Worm (Caenorhabditis elegans) whole organism, early embryonic: ENCODE data around the gene R08C7.5.
A peak's percentile ranks its signal among the peaks of the same experiment; 100 is the strongest.

ENCODE experiments used
- B0310.2 ChIP-seq: sonication (generic microtip); optimal IDR thresholded peaks from 2 replicates; lab custom pipeline; 2016; ENCODE audit warnings: mild to moderate bottlenecking, missing genetic modification characterization, missing compliant biosample characterization
- F13C5.2 ChIP-seq: sonication (generic microtip); optimal IDR thresholded peaks from 2 replicates; lab custom pipeline; 2017; ENCODE audit warnings: mild to moderate bottlenecking, missing genetic modification characterization, inconsistent platforms, missing compliant biosample characterization
- aly-1 ChIP-seq: sonication (generic microtip); optimal IDR thresholded peaks from 2 replicates; lab custom pipeline; 2016; ENCODE audit warnings: missing genetic modification characterization, missing compliant biosample characterization
- ama-1 ChIP-seq: fragments of 150-350 bp; optimal IDR thresholded peaks from 2 replicates; lab custom pipeline; 2014
- ceh-13 ChIP-seq: fragments of 200-800 bp; sonication (Bioruptor generic); optimal IDR thresholded peaks from 2 replicates; lab custom pipeline; 2018; ENCODE audit warnings: mild to moderate bottlenecking, missing genetic modification characterization, missing compliant biosample characterization
- ceh-36 ChIP-seq: sonication (generic microtip); optimal IDR thresholded peaks from 2 replicates; lab custom pipeline; 2016; ENCODE audit warnings: missing genetic modification characterization, inconsistent platforms, missing compliant biosample characterization
- ets-7 ChIP-seq: sonication (generic microtip); optimal IDR thresholded peaks from 2 replicates; lab custom pipeline; 2016; ENCODE audit warnings: missing genotype, missing genetic modification characterization, missing compliant biosample characterization
- flt-1 ChIP-seq: fragments of 200-800 bp; sonication (Bioruptor generic); IDR thresholded peaks from 2 replicates; pipeline ENCODE4 v1.3.6; 2022; ENCODE audit warnings: missing genetic modification characterization, missing compliant biosample characterization
- hmbx-1 ChIP-seq: sonication (generic microtip); optimal IDR thresholded peaks from 2 replicates; lab custom pipeline; 2016; ENCODE audit warnings: mild to moderate bottlenecking, missing genetic modification characterization, missing compliant biosample characterization
- hmg-4 ChIP-seq: fragments of 200-800 bp; sonication (Bioruptor generic); optimal IDR thresholded peaks from 2 replicates; lab custom pipeline; 2018; ENCODE audit warnings: mild to moderate bottlenecking, missing genetic modification characterization, missing compliant biosample characterization
- hnd-1 ChIP-seq: sonication (generic microtip); optimal IDR thresholded peaks from 2 replicates; lab custom pipeline; 2016; ENCODE audit warnings: missing genetic modification characterization, missing compliant biosample characterization
- pes-1 ChIP-seq: fragments of 200-800 bp; sonication (Bioruptor generic); IDR thresholded peaks from 2 replicates; pipeline ENCODE4 v1.3.6; 2022; ENCODE audit warnings: missing genetic modification reagents, missing genetic modification characterization, missing compliant biosample characterization
- scrt-1 ChIP-seq: fragments of 200-800 bp; sonication (Bioruptor generic); IDR thresholded peaks from 2 replicates; pipeline ENCODE4 v1.3.6; 2022; ENCODE audit warnings: missing genetic modification characterization, missing compliant biosample characterization
- sea-1 ChIP-seq: fragments of 200-800 bp; sonication (Bioruptor generic); conservative IDR thresholded peaks from 2 replicates; pipeline ENCODE4 v1.3.6; 2022; ENCODE audit warnings: missing genetic modification characterization, missing compliant biosample characterization
- tbx-11 ChIP-seq: fragments of 200-800 bp; sonication (Bioruptor generic); IDR thresholded peaks from 2 replicates; pipeline ENCODE4 v1.3.6; 2022; ENCODE audit warnings: missing genetic modification characterization, missing compliant biosample characterization
- tbx-37 ChIP-seq: fragments of 200-800 bp; sonication (Bioruptor generic); conservative IDR thresholded peaks from 2 replicates; pipeline ENCODE4 v1.3.6; 2022; ENCODE audit warnings: missing genetic modification reagents, missing genetic modification characterization, missing compliant biosample characterization
- tra-4 ChIP-seq: sonication (generic microtip); optimal IDR thresholded peaks from 2 replicates; lab custom pipeline; 2017; ENCODE audit warnings: missing genetic modification characterization, missing compliant biosample characterization

R08C7.5 gene

DNA sequence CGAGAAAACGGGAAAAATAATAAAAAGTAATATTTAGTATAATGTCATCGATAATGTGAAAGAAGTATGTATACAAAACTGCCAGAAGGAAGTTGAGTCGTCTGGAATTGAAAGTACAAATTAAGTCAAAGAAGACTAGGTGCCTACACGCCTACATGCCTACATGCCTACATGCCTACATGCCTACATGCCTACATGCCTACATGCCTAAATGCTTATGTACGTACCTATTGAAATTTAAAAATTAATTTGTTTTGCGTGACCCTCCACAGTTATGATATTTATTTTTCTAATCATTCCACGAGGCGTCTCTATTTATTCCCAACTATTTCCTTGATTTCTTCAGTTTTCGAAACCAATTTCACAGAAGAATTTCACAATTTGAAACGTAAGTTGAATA, at the start of gene R08C7.5, which contains the start of gene str-185:
R08C7.5 (plus strand) TSS at position 329 of the 400 bp plus-strand sequence.
str-185 (minus strand) TSS at position 101 of the 400 bp plus-strand sequence.
- TF ChIP-seq pes-1 (GFP tag; lab: Robert Waterston, UW) (no peak), tbx-37 (GFP tag; lab: Robert Waterston, UW) (no peak), ets-7 (tag; lab: Kevin White, UChicago) (no peak), hmg-4 (GFP tag; lab: Kevin White, UChicago) (no peak), aly-1 (tag; lab: Kevin White, UChicago) (no peak), tra-4 (tag; lab: Kevin White, UChicago) (no peak), sea-1 (GFP tag; lab: Robert Waterston, UW) (no peak), F13C5.2 (no peak), ama-1 (lab: Kevin White, UChicago) (no peak), ceh-36 (tag; lab: Kevin White, UChicago) (no peak), tbx-11 (GFP tag; lab: Robert Waterston, UW) (no peak), hnd-1 (tag; lab: Kevin White, UChicago) (no peak), B0310.2 (tag; lab: Kevin White, UChicago) (no peak), flt-1 (GFP tag; lab: Robert Waterston, UW) (no peak), ceh-13 (no peak), scrt-1 (GFP tag; lab: Robert Waterston, UW) (no peak), hmbx-1 (tag; lab: Kevin White, UChicago) (no peak)

DNA sequence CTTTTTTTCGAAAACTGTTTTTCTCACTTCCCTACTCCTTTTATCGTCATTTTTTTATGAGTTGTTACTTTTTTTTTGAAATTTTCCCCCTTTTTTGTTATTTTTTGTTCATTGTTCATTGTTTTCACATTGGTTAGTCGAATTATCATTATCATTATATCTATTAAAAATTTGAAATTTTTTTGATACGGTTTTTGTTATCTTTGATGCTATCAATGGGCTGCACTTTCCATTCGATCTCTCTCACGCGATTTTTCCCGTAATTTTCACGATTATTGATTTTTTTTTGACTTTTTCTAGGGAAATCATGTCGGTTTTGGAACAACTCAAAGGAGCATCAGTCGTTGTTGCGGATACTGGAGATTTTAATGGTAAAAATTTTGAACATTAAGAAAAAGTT, 43.7 kb upstream of the R08C7.5 start, which contains the start of gene tald-1:
tald-1 (plus strand) TSS at position 301 of the 400 bp plus-strand sequence.
- TF ChIP-seq tbx-37 (GFP tag; lab: Robert Waterston, UW) (no peak), tbx-11 (GFP tag; lab: Robert Waterston, UW) (no peak), pes-1 (GFP tag; lab: Robert Waterston, UW) (no peak), ceh-36 (tag; lab: Kevin White, UChicago) (no peak), aly-1 (tag; lab: Kevin White, UChicago) (no peak)

DNA sequence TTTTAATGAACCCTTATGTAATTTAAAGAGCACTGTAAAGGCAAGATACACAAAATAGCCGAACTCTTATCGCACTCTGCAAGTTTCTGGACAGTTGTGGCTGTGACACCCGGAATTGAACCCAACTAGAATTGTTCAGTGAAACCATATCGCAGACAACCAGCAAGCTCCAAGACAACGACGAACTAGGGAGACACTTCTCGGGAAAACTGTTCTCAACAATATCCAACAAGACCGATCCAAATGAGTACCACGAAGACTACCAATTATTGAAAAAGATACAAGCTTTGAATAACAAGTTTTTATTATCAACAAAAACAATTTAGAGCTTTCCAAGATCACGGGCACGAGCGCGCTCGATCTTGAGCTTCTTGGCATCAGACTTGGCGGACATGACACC, 41.2 kb upstream of the R08C7.5 start:
- TF ChIP-seq ama-1 (lab: Kevin White, UChicago), result peak; percentile 2

DNA sequence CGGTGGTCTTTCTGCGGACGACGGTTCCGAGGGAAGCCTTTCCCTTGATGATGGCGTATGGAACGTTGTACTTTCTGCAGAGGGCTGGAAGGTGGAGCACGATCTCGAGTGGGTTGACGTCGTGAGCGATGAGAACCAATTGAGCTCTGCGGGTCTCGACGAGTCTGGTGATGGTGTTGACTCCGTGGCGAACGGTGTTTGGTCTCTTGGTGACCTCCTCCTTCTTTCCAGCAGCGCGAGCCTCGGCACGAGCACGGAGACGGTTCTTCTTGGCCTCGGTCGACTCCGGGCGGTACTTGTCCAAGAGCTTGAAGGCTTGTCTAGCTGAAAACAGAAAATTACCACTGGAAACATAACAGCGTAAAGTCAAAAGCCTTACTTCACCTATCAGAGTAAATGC, 40.6 kb upstream of the R08C7.5 start:
- 0 out of 2 replicates have a peak, but pooled peaks have one; percentile 9 for TF ChIP-seq sea-1 (GFP tag; lab: Robert Waterston, UW)

DNA sequence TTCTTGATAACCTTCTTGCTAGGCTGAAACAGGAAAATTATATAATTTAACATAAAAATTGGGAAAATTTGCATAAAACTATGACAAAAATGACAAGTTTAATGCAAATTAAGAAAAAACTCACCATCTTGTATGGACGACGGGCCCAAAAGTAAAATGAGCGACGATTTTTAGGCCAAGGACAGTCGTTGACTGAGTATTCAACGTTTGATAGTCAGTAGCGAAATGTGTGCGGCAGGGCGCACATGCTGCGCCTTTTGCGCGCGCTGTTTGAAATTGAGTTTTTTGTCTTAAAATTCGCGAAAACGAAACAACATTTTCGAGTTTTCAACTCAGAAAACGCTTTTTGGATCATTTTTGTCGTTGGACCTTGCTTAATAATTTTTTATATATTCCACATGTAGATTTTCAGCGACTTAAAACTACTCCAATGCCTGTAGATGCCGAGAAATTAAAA, 39.6 kb upstream of the R08C7.5 start, which contains the start of the genes rpl-7A and set-21:
rpl-7A (minus strand) TSS at position 153 of the 457 bp plus-strand sequence.
set-21 (plus strand) TSS at position 407 of the 457 bp plus-strand sequence.
- TF ChIP-seq F13C5.2 (peak; percentile 86), tbx-37 (GFP tag; lab: Robert Waterston, UW) (peak; percentile 51), hmg-4 (GFP tag; lab: Kevin White, UChicago) (peak; percentile 57), sea-1 (GFP tag; lab: Robert Waterston, UW) (peak; percentile 74; the same call in 1 of the 2 replicates), ets-7 (tag; lab: Kevin White, UChicago) (no peak), pes-1 (GFP tag; lab: Robert Waterston, UW) (peak; percentile 74), B0310.2 (tag; lab: Kevin White, UChicago) (peak; percentile 18), flt-1 (GFP tag; lab: Robert Waterston, UW) (peak; percentile 52), hnd-1 (tag; lab: Kevin White, UChicago) (no peak), scrt-1 (GFP tag; lab: Robert Waterston, UW) (0 out of 2 replicates have a peak, but pooled peaks have one; percentile 28)

DNA sequence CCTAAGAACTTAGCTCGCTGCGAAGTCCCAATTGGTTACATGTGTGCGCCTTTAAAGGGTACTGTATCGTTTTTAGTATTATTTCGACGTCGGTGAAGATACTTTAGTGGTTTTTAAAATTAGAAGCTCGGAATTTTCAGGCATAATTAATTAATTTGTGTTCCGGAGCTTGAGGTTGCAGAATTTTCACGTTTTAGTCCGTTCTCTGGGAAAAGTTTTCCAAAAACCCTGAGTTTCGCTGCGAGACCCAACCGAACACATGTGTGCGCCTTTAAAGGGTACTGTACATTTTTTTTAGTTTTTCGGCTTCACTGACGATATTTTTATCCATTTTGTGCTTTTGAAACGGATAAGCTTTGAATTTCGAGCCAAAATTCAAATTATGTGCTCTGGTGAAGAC, 36.5 kb upstream of the R08C7.5 start:
- TF ChIP-seq hnd-1 (tag; lab: Kevin White, UChicago), result no peak
- no peak for TF ChIP-seq ama-1 (lab: Kevin White, UChicago)
- no peak for TF ChIP-seq flt-1 (GFP tag; lab: Robert Waterston, UW)
- no peak for TF ChIP-seq tbx-37 (GFP tag; lab: Robert Waterston, UW)
- no peak for TF ChIP-seq ets-7 (tag; lab: Kevin White, UChicago)
- no peak for TF ChIP-seq ceh-36 (tag; lab: Kevin White, UChicago)
- TF ChIP-seq ceh-13, result no peak
- no peak for TF ChIP-seq scrt-1 (GFP tag; lab: Robert Waterston, UW)
- TF ChIP-seq tra-4 (tag; lab: Kevin White, UChicago), result no peak
- no peak for TF ChIP-seq sea-1 (GFP tag; lab: Robert Waterston, UW)
- TF ChIP-seq B0310.2 (tag; lab: Kevin White, UChicago), result no peak
- TF ChIP-seq hmg-4 (GFP tag; lab: Kevin White, UChicago), result no peak
- no peak for TF ChIP-seq F13C5.2
- no peak for TF ChIP-seq hmbx-1 (tag; lab: Kevin White, UChicago)
- no peak for TF ChIP-seq tbx-11 (GFP tag; lab: Robert Waterston, UW)
- TF ChIP-seq aly-1 (tag; lab: Kevin White, UChicago), result no peak
- no peak for TF ChIP-seq pes-1 (GFP tag; lab: Robert Waterston, UW)

DNA sequence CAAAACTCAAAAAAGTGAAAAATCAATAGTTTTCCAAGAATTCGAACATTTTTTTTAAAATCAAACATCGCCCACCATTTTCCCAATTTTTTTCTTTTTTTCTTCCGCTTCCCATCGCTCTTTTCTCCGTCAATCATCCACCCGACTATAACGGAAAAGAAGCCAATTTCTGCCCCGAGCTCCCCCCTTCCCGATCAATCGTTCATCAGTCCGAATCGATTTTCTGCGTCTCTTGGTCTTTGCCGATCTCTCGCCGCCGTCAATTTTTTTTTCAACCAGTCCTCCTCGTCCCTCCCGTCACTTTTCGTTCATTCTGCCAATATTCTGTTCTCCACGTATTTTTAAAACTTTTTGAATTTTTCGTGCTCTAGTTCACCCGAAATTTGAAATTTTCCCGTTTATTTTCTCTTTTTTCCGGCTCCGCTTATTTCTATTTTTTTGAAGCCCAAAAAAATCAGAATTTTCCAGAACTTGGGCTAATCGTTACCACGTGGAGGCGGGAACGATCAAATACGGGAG, 36.0 kb upstream of the R08C7.5 start, which contains the start of gene ell-1:
ell-1 (plus strand) TSS at position 469 of the 519 bp plus-strand sequence.
- no peak for TF ChIP-seq ceh-13
- TF ChIP-seq B0310.2 (tag; lab: Kevin White, UChicago), result no peak
- no peak for TF ChIP-seq hnd-1 (tag; lab: Kevin White, UChicago)
- no peak for TF ChIP-seq hmg-4 (GFP tag; lab: Kevin White, UChicago)
- TF ChIP-seq tra-4 (tag; lab: Kevin White, UChicago), result no peak
- no peak for TF ChIP-seq ceh-36 (tag; lab: Kevin White, UChicago)
- no peak for TF ChIP-seq scrt-1 (GFP tag; lab: Robert Waterston, UW)
- no peak for TF ChIP-seq F13C5.2
- no peak for TF ChIP-seq pes-1 (GFP tag; lab: Robert Waterston, UW)
- TF ChIP-seq sea-1 (GFP tag; lab: Robert Waterston, UW), result no peak
- TF ChIP-seq tbx-11 (GFP tag; lab: Robert Waterston, UW), result no peak
- TF ChIP-seq flt-1 (GFP tag; lab: Robert Waterston, UW), result no peak
- TF ChIP-seq hmbx-1 (tag; lab: Kevin White, UChicago), result no peak
- no peak for TF ChIP-seq aly-1 (tag; lab: Kevin White, UChicago)
- TF ChIP-seq ama-1 (lab: Kevin White, UChicago), result no peak
- TF ChIP-seq ets-7 (tag; lab: Kevin White, UChicago), result no peak
